Worm (Caenorhabditis elegans): ENCODE data around the gene F44A6.4.

DNA sequence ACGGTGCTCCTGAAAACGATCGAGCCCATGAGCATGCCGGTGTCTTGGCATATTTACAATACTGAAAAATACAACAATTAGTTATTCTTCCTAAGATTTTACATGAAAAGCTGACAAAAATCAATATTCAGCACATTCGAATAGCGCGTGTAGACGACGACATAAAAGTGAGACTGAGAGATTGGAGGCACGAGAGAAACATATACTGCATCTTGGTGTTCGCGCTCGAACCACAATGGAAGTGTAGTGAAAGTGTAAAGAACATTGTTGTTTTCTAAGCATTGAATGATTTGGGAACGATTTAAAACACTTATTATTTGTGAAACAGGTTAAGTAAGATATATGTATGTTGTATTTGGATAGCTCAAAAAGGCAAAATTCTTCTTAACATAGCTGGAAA, at the start of gene F44A6.4:
- no peak for TF ChIP-seq fkh-10 (GFP tag; optimal IDR thresholded peaks at IDR 0.05)
- no peak for TF ChIP-seq ztf-11 (tag; optimal IDR thresholded peaks at IDR 0.05)
- no peak for TF ChIP-seq ceh-28 (tag; optimal IDR thresholded peaks at IDR 0.05)
